Fruit fly (Drosophila melanogaster): Measurements from ENCODE around the gene Bx42.
"Not testable (repeated sequence)": the region's sequence is repeated elsewhere in the genome, so short reads cannot be mapped to it uniquely, and the experiment has no call there.

Gene Bx42

DNA sequence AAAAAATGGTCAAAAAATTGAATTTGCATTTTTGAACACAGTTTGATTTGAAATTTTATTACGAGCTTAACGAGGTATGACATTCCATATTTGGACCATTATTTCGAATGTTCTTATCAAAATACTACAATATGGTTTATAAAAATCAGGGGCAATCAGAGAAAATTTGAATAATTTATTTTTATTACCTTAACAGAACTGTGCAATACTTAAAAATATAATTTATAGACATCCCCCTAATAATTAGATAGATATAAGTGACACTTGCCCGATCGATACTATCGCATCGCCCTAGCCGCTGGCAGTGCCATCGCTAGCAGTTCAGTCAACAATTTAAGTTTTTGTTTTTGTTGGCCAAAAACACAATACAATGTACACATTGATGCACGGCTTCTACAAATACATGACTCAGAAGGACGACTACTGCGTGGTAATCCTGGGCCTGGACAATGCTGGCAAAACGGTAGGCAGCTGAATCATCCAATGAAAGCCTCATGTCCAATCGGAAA, 425 bp upstream of the Bx42 start, which contains the start of gene Arfrp1:
TSS of gene Arfrp1 (plus strand) at position 295 of the 509 bp plus-strand sequence.
- TF ChIP-seq CG17801 (GFP tag; optimal IDR thresholded peaks at IDR 0.05; ENCODE audit: partially characterized antibody), result peak; percentile 19

DNA sequence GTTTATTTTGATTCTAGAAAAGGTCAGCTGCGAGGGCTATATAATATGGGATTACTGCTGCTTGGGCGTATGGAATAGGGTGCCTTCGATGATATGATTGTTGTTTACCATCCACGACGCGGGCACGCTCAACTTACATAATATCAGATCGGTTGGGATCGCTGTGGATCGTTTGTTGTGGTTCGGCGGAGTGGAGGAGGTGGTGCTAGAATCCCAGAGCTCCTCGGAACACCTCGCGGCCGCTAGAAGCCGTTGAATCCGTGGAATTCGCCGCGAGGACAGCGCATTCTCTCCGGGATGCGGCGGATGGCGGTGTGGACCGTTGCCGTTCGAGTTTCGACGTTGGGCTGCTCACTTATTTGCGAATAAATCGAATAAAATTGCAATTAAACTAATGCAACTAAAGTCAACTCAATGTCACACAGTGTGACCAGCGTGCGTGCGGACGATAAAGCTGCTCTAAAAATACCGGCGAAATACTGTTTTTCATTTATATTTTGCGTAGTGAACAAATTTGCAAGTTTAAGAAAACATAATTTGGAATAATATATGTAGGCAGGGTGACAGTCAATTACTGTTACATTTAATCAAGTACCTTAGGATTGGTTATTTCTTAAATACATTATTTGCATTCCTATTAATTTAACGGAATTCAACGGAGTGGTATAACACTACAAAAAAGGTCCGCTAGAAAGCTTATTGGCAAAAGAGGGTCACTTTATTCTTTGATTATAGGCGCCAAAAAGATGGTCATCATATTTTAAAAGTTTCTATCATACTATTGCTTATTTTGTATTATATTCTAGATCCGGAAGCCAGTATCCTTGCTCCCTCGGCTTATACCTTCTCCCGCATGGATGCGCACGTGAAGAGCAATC, 2.9 kb downstream of the Bx42 start, which contains the start of gene CG7766:
TSS of gene CG7766 (minus strand) at position 432 of the 878 bp plus-strand sequence.
- no peak for TF ChIP-seq CG17801 (GFP tag; optimal IDR thresholded peaks at IDR 0.05; ENCODE audit: partially characterized antibody)

DNA sequence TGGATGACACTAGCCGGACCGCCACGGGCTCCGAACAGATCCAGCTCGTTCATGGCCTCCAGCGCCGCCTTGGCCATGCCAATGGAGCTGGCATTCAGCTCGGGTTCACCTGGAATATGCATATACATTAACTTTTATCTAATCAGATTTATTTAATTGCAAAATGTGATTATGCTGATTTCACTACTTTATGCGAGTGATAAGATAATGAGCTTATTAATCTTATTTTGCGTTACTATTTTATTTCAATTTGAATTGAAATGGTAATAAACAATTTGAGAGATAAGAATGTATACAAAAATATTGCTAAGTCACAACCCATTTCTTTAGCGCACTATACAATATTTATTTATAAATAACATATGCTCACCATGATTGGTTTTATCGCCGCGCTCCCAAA, 4.3 kb downstream of the Bx42 start:
- no peak for TF ChIP-seq CG17801 (GFP tag; optimal IDR thresholded peaks at IDR 0.05; ENCODE audit: partially characterized antibody)

DNA sequence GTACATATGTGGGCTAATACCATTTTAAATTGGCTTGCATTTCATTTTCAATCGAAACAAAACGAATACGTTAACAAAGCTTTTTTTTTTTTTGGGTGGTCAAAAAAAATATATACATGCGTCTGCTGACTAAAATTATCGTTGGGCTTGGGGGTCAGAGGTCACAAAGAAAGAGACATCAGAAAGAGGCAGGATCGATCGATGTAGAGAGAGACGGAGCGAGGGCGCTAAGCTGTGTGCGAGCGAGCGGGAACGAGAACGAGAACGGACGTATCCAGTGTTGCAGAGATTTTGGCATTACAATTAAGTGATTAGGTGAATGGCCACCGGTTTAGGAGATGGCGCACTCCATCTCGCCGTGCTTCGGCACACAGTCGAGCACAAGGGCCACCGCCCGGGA, 12.5 kb downstream of the Bx42 start:
- TF ChIP-seq CG17801 (GFP tag; optimal IDR thresholded peaks at IDR 0.05; ENCODE audit: partially characterized antibody), result no peak

DNA sequence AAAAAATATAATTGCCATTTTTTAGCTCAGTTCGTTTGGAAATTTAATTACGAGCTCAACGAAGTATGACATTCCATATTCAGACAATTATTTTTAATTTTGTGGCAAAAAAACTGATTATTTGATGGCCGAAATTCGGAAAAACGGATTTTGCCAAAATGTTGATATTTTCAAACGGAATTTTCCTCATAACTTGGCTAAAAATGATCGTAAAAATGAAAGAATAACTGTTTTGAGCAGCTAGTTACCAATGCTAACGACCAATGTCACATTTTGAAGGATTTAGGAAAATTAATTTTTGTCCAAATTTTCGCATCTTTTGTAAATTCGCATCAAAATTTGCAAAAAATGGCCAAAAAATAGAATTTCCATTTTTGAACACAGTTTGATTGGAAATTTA, 13.3 kb downstream of the Bx42 start:
- TF ChIP-seq CG17801 (GFP tag; optimal IDR thresholded peaks at IDR 0.05; ENCODE audit: partially characterized antibody), result no peak

DNA sequence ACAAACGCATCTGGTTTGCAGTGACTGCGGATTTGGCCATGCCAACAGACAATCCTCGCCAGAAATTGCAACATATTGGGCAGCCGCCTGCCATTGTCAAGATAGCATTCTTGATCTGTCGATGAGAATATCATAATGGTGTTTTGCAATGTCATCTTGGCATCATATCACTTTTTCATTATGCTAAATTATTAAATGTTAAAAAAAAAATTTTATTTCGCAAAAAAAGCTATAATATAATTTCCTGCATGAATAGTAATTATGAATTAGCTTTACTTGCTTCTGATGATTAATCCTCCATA, 16.4 kb downstream of the Bx42 start:
- no peak for TF ChIP-seq CG17801 (GFP tag; optimal IDR thresholded peaks at IDR 0.05; ENCODE audit: partially characterized antibody)

DNA sequence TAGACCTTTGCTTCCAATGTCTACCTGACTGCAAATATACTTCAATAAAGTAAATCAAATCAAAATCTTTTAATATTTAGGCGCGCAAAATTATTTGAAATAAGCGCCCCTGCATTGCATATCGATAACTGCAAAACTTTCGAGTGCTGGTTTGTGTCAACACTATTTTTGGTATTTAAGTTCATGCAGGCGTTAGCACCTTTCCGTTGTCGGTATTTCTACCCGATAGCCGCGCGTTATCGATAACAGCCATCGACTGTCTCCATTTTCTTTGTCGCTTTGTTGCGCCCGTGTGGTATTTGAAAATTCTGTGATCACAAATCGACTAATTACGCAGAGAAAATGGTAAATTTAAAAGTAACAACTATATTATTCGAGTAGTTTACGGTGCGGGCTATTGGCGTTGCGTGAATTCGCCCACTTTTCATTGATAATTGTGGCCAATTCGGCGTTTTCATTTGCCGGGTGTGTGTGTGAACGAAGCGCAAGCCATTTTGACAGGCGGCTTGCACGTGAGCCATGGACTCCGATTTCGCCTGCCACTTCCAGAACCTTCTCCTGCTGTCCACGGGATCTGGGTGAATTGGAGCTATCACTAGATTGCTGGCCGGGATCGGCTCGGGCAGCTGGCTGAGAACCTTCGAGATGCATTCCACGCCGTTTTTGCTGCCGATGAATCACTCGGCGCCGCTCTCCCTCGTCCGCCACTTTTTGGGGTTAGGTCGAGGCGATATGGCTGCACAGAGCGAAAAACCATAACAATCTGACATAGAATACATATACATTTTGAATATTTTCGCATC, 16.9 kb downstream of the Bx42 start, which contains the start of gene CCT2:
TSS of gene CCT2 (plus strand) at position 260 of the 803 bp plus-strand sequence.
- TF ChIP-seq CG17801 (GFP tag; optimal IDR thresholded peaks at IDR 0.05; ENCODE audit: partially characterized antibody), result peak; percentile 69

DNA sequence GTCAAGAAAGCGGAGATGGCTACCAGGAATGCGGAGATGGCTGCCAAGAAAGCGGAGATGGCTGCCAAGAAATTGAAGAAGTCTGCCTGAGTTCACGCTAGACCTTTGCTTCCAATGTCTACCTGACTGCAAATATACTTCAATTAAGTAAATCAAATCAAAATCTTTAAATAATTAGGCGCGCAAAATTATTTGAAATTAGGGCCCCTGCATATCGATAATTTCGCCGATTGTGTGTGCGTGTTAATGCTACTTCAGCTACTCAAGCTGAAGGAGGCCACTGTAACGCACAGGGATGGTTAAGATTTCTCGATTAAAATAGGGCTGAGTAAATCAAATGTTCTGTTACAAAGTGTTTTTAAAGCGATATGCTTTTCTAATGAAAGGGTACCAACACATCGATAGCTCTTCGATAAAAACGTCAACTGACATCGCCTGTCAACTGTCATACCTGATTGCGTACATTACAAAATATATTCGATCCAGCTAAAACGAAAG, 18.4 kb downstream of the Bx42 start, which contains the start of gene CG6999:
TSS of gene CG6999 (plus strand) at position 448 of the 498 bp plus-strand sequence.
- not testable (repeated sequence) for TF ChIP-seq CG17801 (GFP tag; optimal IDR thresholded peaks at IDR 0.05; ENCODE audit: partially characterized antibody)

DNA sequence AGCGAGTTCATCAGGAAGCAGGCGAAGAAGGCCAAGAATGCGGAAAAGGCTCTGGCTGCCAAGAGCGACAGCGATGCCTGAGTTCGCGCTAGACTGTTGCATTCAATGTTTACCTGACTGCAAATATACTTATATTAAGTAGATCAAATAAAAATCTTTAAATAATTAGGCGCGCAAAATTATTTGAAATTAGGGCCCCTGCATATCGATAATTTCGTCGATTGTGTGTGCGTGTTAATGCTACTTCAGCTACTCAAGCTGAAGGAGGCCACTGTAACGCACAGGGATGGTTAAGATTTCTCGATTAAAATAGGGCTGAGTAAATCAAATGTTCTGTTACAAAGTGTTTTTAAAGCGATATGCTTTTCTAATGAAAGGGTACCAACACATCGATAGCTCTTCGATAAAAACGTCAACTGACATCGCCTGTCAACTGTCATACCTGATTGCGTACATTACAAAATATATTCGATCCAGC, 19.7 kb downstream of the Bx42 start, which contains the start of gene CG32706:
TSS of gene CG32706 (plus strand) at position 428 of the 478 bp plus-strand sequence.
- not testable (repeated sequence) for TF ChIP-seq CG17801 (GFP tag; optimal IDR thresholded peaks at IDR 0.05; ENCODE audit: partially characterized antibody)

DNA sequence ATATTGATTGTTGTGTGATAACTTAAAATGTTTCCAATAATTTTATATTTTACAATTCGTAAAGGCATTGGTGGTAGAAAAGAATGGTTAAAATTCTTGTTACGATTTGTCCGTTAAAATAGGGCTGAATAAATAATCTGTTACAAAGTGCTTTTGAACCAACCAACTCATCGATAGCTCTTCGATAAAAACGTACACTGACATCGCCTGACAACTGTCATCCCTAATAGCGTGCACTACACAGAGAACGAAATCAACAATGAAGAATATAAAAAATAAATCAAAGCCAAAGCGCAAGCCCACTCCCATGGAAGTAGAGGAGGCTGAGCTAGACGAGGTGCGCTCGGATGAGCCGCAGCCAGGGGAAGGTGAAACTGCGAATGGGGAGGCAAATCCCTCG, 20.7 kb downstream of the Bx42 start, which contains the start of gene CG32708:
TSS of gene CG32708 (plus strand) at position 207 of the 400 bp plus-strand sequence.
- TF ChIP-seq CG17801 (GFP tag; optimal IDR thresholded peaks at IDR 0.05; ENCODE audit: partially characterized antibody), result peak; percentile 51

DNA sequence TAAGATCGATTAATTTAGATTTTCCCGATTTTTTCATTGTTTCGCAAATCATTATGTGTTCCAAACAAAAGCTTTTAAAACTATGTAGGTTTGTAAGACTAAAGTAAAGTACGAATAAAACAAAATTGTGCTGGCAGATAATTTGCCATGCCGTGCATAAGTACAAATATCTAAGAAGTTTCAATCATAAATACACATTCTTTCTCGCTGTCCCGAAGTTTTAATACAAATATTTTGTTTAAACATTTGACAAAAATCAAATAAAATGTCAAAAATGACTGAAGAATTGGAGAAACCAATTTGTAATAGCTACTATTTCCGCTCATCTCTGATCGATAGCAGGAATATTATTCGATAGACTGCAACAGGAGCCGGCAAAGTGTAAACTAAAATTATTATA, 23.8 kb downstream of the Bx42 start, which contains the start of gene APC4:
TSS of gene APC4 (plus strand) at position 332 of the 400 bp plus-strand sequence.
- TF ChIP-seq CG17801 (GFP tag; optimal IDR thresholded peaks at IDR 0.05; ENCODE audit: partially characterized antibody), result peak; percentile 0

DNA sequence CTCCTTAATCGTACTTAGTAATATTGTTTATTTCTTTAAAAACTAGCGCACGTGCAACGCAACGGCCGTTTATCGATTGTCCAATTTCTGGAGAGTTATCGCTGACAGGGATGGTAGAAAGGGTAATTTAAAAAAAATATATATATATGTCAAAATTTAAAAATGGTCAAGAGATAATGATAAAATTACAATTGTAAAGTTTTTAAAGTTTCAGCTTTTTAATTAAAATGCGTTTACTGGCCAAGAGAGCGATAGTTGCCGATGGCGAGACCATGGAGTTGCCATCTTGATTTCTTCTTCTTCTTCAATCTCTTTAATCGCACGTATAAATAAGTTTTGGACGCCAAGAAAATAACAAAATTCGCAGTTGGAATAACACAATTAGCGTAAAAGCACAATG, 25.4 kb downstream of the Bx42 start, which contains the start of the genes CG7246 and HP1b:
TSS of gene CG7246 (minus strand) at position 96 of the 400 bp plus-strand sequence.
TSS of gene HP1b (plus strand) at position 102 of the 400 bp plus-strand sequence.
- peak; percentile 91 for TF ChIP-seq CG17801 (GFP tag; optimal IDR thresholded peaks at IDR 0.05; ENCODE audit: partially characterized antibody)

DNA sequence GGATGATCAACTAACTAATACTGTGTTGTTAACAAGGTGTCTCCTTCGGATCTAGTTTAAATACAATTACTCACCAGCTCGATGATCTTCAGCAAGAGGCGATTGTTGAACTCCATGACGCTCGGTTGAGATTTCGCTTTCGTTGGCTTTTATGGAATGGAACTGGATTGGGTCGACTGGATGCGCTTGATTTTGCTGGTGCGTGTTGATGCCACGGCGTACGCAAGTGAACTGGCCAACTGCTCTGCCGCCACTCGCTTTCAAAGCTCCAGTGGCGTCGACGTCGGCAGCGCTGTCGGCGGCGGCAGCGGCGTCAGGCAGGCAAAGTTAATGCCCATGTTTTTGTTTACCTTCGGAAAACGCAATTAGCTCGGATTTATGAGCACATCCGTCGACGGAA, 28.1 kb downstream of the Bx42 start, which contains the start of gene CG44325:
TSS of gene CG44325 (minus strand) at position 237 of the 400 bp plus-strand sequence.
- no peak for TF ChIP-seq CG17801 (GFP tag; optimal IDR thresholded peaks at IDR 0.05; ENCODE audit: partially characterized antibody)

DNA sequence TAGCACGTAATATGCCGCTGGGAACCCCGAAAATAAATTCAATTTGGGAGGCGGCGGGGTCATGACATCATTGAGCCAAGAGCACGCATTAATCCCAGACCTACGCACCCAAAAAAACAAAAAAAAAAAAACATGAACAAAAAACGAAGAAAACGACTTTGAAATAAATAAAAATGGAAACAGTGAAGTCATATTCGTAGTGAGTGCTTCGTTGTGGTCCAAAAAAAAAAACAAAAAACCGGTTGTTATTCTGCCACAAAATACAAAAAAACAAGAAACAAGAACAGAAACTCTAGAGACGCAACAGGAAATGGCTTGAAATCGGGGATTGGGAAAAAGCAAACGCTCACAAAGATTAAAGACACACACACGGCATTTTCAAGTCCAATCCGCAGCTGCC, 28.8 kb downstream of the Bx42 start:
- no peak for TF ChIP-seq CG17801 (GFP tag; optimal IDR thresholded peaks at IDR 0.05; ENCODE audit: partially characterized antibody)
